Worm (Caenorhabditis elegans) whole organism, midembryonic: ENCODE measurements around the gene irld-51.

Experiments used
- T22C8.4 ChIP-seq: fragments of 200-800 bp; sonication (Bioruptor generic); IDR thresholded peaks from 2 replicates; pipeline ENCODE4 v1.3.6; 2022; ENCODE audit warnings: missing genetic modification characterization, missing compliant biosample characterization
- cog-1 ChIP-seq: sonication (generic microtip); optimal IDR thresholded peaks from 2 replicates; lab custom pipeline; 2016; ENCODE audit warnings: missing genetic modification characterization, missing compliant biosample characterization
- flt-1 ChIP-seq: fragments of 200-800 bp; sonication (Bioruptor generic); IDR thresholded peaks from 2 replicates; pipeline ENCODE4 v1.3.6; 2022; ENCODE audit warnings: missing genetic modification characterization, missing compliant biosample characterization
- klf-2 ChIP-seq: fragments of 200-800 bp; sonication (Bioruptor generic); conservative IDR thresholded peaks from 2 replicates; pipeline ENCODE4 v1.3.6; 2022; ENCODE audit warnings: missing genetic modification reagents, missing genetic modification characterization, missing compliant biosample characterization
- med-1 ChIP-seq: sonication (generic microtip); optimal IDR thresholded peaks from 2 replicates; lab custom pipeline; 2017; ENCODE audit warnings: missing genetic modification characterization, mild to moderate bottlenecking, missing compliant biosample characterization, antibody characterized with exemption, missing genetic modification reagents; ENCODE audit not compliant: insufficient read depth
- ref-1 ChIP-seq: fragments of 200-800 bp; sonication (Bioruptor generic); conservative IDR thresholded peaks from 2 replicates; pipeline ENCODE4 v1.3.6; 2022; ENCODE audit warnings: missing genetic modification reagents, missing genetic modification characterization, missing compliant biosample characterization
- tab-1 ChIP-seq: fragments of 200-800 bp; sonication (Bioruptor generic); IDR thresholded peaks from 2 replicates; pipeline ENCODE4 v1.3.6; 2022; ENCODE audit warnings: missing genetic modification characterization, missing compliant biosample characterization
- ztf-23 ChIP-seq: fragments of 200-800 bp; sonication (Bioruptor generic); IDR thresholded peaks from 2 replicates; pipeline ENCODE4 v1.3.6; 2022; ENCODE audit warnings: missing genetic modification reagents, missing genetic modification characterization, missing compliant biosample characterization
- ztf-29 ChIP-seq: fragments of 200-800 bp; sonication (Bioruptor generic); IDR thresholded peaks from 2 replicates; pipeline ENCODE4 v1.3.6; 2022; ENCODE audit warnings: missing genetic modification reagents, missing genetic modification characterization, missing compliant biosample characterization

The irld-51 gene

ce11 chrII:2952629-2953028, at the start of gene irld-51:
irld-51 (minus strand) TSS chrII:2952729.
- TF ChIP-seq T22C8.4 (GFP tag; lab: Robert Waterston, UW) = no peak
- TF ChIP-seq ztf-29 (GFP tag; lab: Robert Waterston, UW) = no peak
- no peak for TF ChIP-seq klf-2 (GFP tag; lab: Robert Waterston, UW)
- TF ChIP-seq cog-1 (tag; lab: Kevin White, UChicago) = no peak
- TF ChIP-seq ref-1 (GFP tag; lab: Robert Waterston, UW) = no peak
- no peak for TF ChIP-seq tab-1 (GFP tag; lab: Robert Waterston, UW)
- TF ChIP-seq med-1 (GFP tag; lab: Kevin White, UChicago) = no peak
- no peak for TF ChIP-seq flt-1 (GFP tag; lab: Robert Waterston, UW)
- TF ChIP-seq ztf-23 (GFP tag; lab: Robert Waterston, UW) = no peak

DNA sequence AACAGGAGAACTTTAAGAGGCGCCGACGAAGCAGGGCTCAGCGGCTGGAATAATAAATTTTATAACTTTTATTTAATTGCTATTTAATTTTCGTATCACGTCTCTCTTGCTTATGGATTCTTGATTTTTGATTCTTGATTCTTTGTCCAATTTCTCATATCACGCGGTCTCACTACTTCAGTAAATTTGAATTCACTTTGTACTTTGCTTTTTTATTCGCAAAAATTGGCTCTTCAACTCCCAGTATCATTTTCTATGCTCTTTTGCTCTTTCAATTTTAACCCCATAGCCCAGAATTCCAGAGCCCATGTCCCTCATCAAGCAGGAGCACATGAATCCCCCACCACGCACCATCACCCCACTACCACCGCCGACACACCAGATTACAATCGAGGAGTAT, 49.7 kb upstream of the irld-51 start, which contains the start of gene lido-10:
Gene lido-10 (plus strand): TSS at position 301 of the 400 bp plus-strand sequence.
- TF ChIP-seq klf-2 (GFP tag; lab: Robert Waterston, UW) (no peak), ztf-29 (GFP tag; lab: Robert Waterston, UW) (no peak), cog-1 (tag; lab: Kevin White, UChicago) (no peak), ztf-23 (GFP tag; lab: Robert Waterston, UW) (no peak), ref-1 (GFP tag; lab: Robert Waterston, UW) (no peak), T22C8.4 (GFP tag; lab: Robert Waterston, UW) (no peak), flt-1 (GFP tag; lab: Robert Waterston, UW) (no peak), tab-1 (GFP tag; lab: Robert Waterston, UW) (no peak), med-1 (GFP tag; lab: Kevin White, UChicago) (no peak)

- no peak for TF ChIP-seq flt-1 (GFP tag; lab: Robert Waterston, UW)
- TF ChIP-seq cog-1 (tag; lab: Kevin White, UChicago) = no peak
- TF ChIP-seq T22C8.4 (GFP tag; lab: Robert Waterston, UW) = no peak
- TF ChIP-seq tab-1 (GFP tag; lab: Robert Waterston, UW) = no peak
- TF ChIP-seq klf-2 (GFP tag; lab: Robert Waterston, UW) = no peak
- no peak for TF ChIP-seq ztf-23 (GFP tag; lab: Robert Waterston, UW)
- no peak for TF ChIP-seq ref-1 (GFP tag; lab: Robert Waterston, UW)
- no peak for TF ChIP-seq med-1 (GFP tag; lab: Kevin White, UChicago)
- no peak for TF ChIP-seq ztf-29 (GFP tag; lab: Robert Waterston, UW)
Observed at ce11 chrII:3000535-3001264, 48.2 kb upstream of the irld-51 start, which contains the start of gene lido-9. lido-9 (plus strand) TSS chrII:3000768.

- TF ChIP-seq flt-1 (GFP tag; lab: Robert Waterston, UW) = no peak
- TF ChIP-seq ref-1 (GFP tag; lab: Robert Waterston, UW) = no peak
- TF ChIP-seq T22C8.4 (GFP tag; lab: Robert Waterston, UW) = no peak
- TF ChIP-seq klf-2 (GFP tag; lab: Robert Waterston, UW) = no peak
- no peak for TF ChIP-seq cog-1 (tag; lab: Kevin White, UChicago)
- TF ChIP-seq med-1 (GFP tag; lab: Kevin White, UChicago) = no peak
- no peak for TF ChIP-seq ztf-23 (GFP tag; lab: Robert Waterston, UW)
- no peak for TF ChIP-seq tab-1 (GFP tag; lab: Robert Waterston, UW)
- TF ChIP-seq ztf-29 (GFP tag; lab: Robert Waterston, UW) = no peak
Observed at ce11 chrII:2997828-2998441, 45.4 kb upstream of the irld-51 start.

- TF ChIP-seq ref-1 (GFP tag; lab: Robert Waterston, UW) (no peak), klf-2 (GFP tag; lab: Robert Waterston, UW) (no peak), T22C8.4 (GFP tag; lab: Robert Waterston, UW) (no peak), cog-1 (tag; lab: Kevin White, UChicago) (no peak), tab-1 (GFP tag; lab: Robert Waterston, UW) (no peak), ztf-29 (GFP tag; lab: Robert Waterston, UW) (no peak), med-1 (GFP tag; lab: Kevin White, UChicago) (no peak), ztf-23 (GFP tag; lab: Robert Waterston, UW) (no peak), flt-1 (GFP tag; lab: Robert Waterston, UW) (no peak)
Observed at ce11 chrII:2996721-2997120, 44.2 kb upstream of the irld-51 start, which contains the start of gene lido-8. lido-8 (plus strand) TSS chrII:2997021.

DNA sequence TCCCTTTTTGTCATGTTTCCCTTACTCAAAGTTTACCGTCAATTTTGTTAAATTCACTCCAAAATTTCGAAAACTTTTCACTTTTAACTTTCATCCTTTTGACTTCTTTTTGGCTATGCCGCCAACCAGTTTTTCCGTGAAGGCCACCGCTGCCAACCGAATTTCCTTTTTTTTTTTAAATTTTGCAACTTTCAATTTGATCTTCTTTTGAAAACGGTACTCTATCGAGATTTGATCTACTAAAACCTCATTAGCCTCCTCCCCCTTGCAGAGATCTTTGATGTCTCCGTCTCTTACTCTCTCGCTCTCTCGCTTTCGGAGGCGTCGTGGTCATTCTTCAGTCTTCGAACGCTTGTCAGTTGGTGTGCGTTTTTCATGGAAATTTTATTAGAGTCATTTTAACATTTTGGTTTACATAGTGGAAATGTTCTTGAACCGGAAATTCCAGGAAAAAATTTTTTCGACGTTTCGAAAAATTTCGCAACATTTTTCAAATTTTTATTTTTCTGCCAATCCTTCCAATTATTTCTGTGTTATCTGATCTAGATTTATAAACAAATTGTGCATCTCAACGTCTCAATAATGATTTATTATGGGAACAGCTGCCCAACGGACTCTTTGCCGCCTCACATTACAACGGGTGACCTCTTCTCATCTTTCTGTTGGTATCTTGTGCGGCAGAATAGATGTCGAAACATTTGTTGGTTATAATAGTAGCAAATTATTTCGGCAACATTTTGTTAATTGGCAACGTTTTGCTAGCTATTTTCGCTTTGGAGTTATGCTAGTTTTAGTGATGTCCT, 42.3 kb upstream of the irld-51 start:
- no peak for TF ChIP-seq ztf-23 (GFP tag; lab: Robert Waterston, UW)
- TF ChIP-seq flt-1 (GFP tag; lab: Robert Waterston, UW) = 0 out of 2 replicates have a peak, but pooled peaks have one; percentile 9
- no peak for TF ChIP-seq ztf-29 (GFP tag; lab: Robert Waterston, UW)
- TF ChIP-seq klf-2 (GFP tag; lab: Robert Waterston, UW) = no peak
- TF ChIP-seq cog-1 (tag; lab: Kevin White, UChicago) = peak; percentile 26

DNA sequence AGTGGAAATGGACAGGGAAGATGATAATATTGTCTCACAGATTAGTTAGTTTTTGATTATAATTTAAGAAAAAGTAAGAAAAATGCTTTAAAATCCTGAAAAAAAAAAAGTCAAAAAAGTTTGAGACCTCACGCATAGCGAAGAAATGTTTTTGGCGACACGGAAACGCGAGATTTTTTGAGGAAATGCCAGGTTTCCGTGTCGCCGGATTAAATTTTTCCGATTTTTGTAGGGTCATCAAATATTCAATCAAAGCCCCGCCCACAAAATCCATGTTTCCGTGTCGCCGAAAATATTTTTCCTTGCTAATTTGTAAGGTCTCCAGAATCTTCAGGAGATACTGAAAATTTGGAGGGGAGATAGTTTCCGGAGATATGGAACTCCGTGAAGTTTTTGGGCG, 39.8 kb upstream of the irld-51 start:
- TF ChIP-seq klf-2 (GFP tag; lab: Robert Waterston, UW) (no peak), ref-1 (GFP tag; lab: Robert Waterston, UW) (no peak), tab-1 (GFP tag; lab: Robert Waterston, UW) (no peak), ztf-29 (GFP tag; lab: Robert Waterston, UW) (no peak)

DNA sequence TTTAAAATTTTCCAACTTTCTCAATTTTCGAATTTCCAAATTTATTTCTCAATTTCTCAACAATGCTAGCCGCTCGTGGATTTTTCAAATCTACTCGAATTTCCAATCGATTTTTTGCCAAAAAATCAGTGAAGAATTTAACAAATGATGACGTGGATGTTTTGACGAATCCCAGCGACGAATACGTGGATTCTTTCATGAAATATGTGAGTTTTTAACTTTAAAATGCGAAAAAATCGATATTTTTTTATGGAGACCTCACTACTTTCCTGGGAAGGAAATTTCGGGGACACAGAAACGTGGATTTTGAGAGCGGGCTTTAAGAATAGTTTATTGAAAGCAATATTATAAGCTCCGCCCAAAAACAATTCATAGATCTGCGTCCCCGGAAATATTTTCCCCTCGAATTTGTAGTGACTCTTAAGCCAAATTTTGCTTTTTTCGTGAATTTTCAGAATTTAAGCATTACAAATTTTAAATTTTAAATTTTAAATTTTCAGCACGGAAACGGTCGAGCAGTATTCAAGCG, 39.1 kb upstream of the irld-51 start, which contains the start of gene K08A2.2:
Gene K08A2.2 (plus strand): TSS at position 51 of the 529 bp plus-strand sequence.
- TF ChIP-seq tab-1 (GFP tag; lab: Robert Waterston, UW) = no peak
- no peak for TF ChIP-seq klf-2 (GFP tag; lab: Robert Waterston, UW)
